Worm (Caenorhabditis elegans) whole organism, L4/young adult: ENCODE results near the gene srj-23.

Source experiments
- W03F9.2 ChIP-seq: fragments of 150-350 bp; optimal IDR thresholded peaks from 2 replicates; lab custom pipeline; 2014; ENCODE audit warnings: missing biosample characterization, missing genetic modification characterization
- dao-5 ChIP-seq: sonication (generic microtip); optimal IDR thresholded peaks from 2 replicates; lab custom pipeline; 2016; ENCODE audit warnings: missing genotype, missing genetic modification characterization, moderate library complexity, missing compliant biosample characterization
- him-1 ChIP-seq: sonication (generic microtip); optimal IDR thresholded peaks from 2 replicates; lab custom pipeline; 2016; ENCODE audit warnings: missing genotype, missing genetic modification reagents, missing genetic modification characterization, missing compliant biosample characterization

- TF ChIP-seq him-1, result no peak
- no peak for TF ChIP-seq dao-5
- no peak for TF ChIP-seq W03F9.2 (tag; lab: Kevin White, UChicago)
These were observed 37.2 kb downstream of the srj-23 start for ce11 chrV:1488642-1489041.
